Fruit fly (Drosophila melanogaster) whole organism, prepupa: ENCODE measurements around the gene IRSp53.

Experiments
- Blimp-1 ChIP-seq: fragments of 200-800 bp; sonication (Bioruptor generic); optimal IDR thresholded peaks from 3 replicates; lab custom pipeline; 2017; ENCODE audit warnings: missing biosample characterization, missing genetic modification characterization, mild to moderate bottlenecking, moderate library complexity, missing genetic modification reagents
- CG10631 ChIP-seq: fragments of 200-800 bp; sonication (Bioruptor generic); optimal IDR thresholded peaks from 2 replicates; lab custom pipeline; 2016; ENCODE audit warnings: missing biosample characterization, missing genetic modification characterization
- CG10669 ChIP-seq: fragments of 200-800 bp; sonication (Bioruptor generic); optimal IDR thresholded peaks from 3 replicates; lab custom pipeline; 2018; ENCODE audit warnings: missing biosample characterization, mild to moderate bottlenecking, missing genetic modification characterization, moderate library complexity
- CG11762 ChIP-seq: fragments of 200-800 bp; sonication (Bioruptor generic); optimal IDR thresholded peaks from 3 replicates; lab custom pipeline; 2016; ENCODE audit warnings: missing biosample characterization, missing genetic modification characterization; ENCODE audit not compliant: insufficient read depth
- CG11902 ChIP-seq: fragments of 200-800 bp; sonication (Bioruptor generic); optimal IDR thresholded peaks from 3 replicates; lab custom pipeline; 2016; ENCODE audit warnings: missing biosample characterization, missing genetic modification characterization
- CG1621 ChIP-seq: fragments of 200-800 bp; sonication (Bioruptor generic); optimal IDR thresholded peaks from 3 replicates; lab custom pipeline; 2018; ENCODE audit warnings: missing biosample characterization, mild to moderate bottlenecking, missing genetic modification characterization
- CG16779 ChIP-seq: fragments of 200-800 bp; sonication (Bioruptor generic); optimal IDR thresholded peaks from 3 replicates; lab custom pipeline; 2017; ENCODE audit warnings: missing biosample characterization, mild to moderate bottlenecking, missing genetic modification characterization
- CG34406 ChIP-seq: fragments of 200-800 bp; sonication (Bioruptor generic); optimal IDR thresholded peaks from 3 replicates; lab custom pipeline; 2016; ENCODE audit warnings: missing biosample characterization, missing genetic modification characterization
- CG3919 ChIP-seq: fragments of 200-800 bp; sonication (Bioruptor generic); optimal IDR thresholded peaks from 3 replicates; lab custom pipeline; 2016; ENCODE audit warnings: missing biosample characterization, missing genetic modification characterization
- CG4318 ChIP-seq: fragments of 200-800 bp; sonication (Bioruptor generic); optimal IDR thresholded peaks from 3 replicates; lab custom pipeline; 2017; ENCODE audit warnings: missing biosample characterization, mild to moderate bottlenecking, missing genetic modification characterization
- CG6163 ChIP-seq: fragments of 200-800 bp; sonication (Bioruptor generic); IDR thresholded peaks from 3 replicates; pipeline ENCODE4 v1.3.6; 2022; ENCODE audit warnings: missing biosample characterization, missing genetic modification characterization
- CG6276 ChIP-seq: fragments of 200-800 bp; sonication (Bioruptor generic); optimal IDR thresholded peaks from 2 replicates; lab custom pipeline; 2017; ENCODE audit warnings: missing biosample characterization, mild to moderate bottlenecking, missing genetic modification characterization
- CG6792 ChIP-seq: fragments of 200-800 bp; sonication (Bioruptor generic); optimal IDR thresholded peaks from 3 replicates; lab custom pipeline; 2016; ENCODE audit warnings: missing biosample characterization, missing genetic modification characterization
- CG6808 ChIP-seq: fragments of 200-800 bp; sonication (Bioruptor generic); optimal IDR thresholded peaks from 3 replicates; lab custom pipeline; 2017; ENCODE audit warnings: missing biosample characterization, missing genetic modification characterization, mild to moderate bottlenecking, moderate library complexity, missing genetic modification reagents
- CG6854 ChIP-seq: fragments of 200-800 bp; sonication (Bioruptor generic); optimal IDR thresholded peaks from 2 replicates; lab custom pipeline; 2017; ENCODE audit warnings: missing biosample characterization, mild to moderate bottlenecking, missing genetic modification characterization
- CG7368 ChIP-seq: fragments of 200-800 bp; sonication (Bioruptor generic); optimal IDR thresholded peaks from 3 replicates; lab custom pipeline; 2016; ENCODE audit warnings: missing biosample characterization, missing genetic modification characterization
- CG8119 ChIP-seq: fragments of 200-800 bp; sonication (Bioruptor generic); IDR thresholded peaks from 3 replicates; pipeline ENCODE4 v1.3.6; 2022; ENCODE audit warnings: missing biosample characterization, missing genetic modification characterization
- CG8319 ChIP-seq: fragments of 200-800 bp; sonication (Bioruptor generic); optimal IDR thresholded peaks from 3 replicates; lab custom pipeline; 2016; ENCODE audit warnings: missing biosample characterization, missing genetic modification characterization
- CG8632 ChIP-seq: fragments of 200-800 bp; sonication (Bioruptor generic); optimal IDR thresholded peaks from 3 replicates; lab custom pipeline; 2016; ENCODE audit warnings: missing biosample characterization, missing genetic modification characterization
- CG9139 ChIP-seq: fragments of 200-800 bp; sonication (Bioruptor generic); optimal IDR thresholded peaks from 3 replicates; lab custom pipeline; 2017; ENCODE audit warnings: missing biosample characterization, mild to moderate bottlenecking, missing genetic modification characterization
- Eip75B ChIP-seq: fragments of 200-800 bp; sonication (Bioruptor generic); optimal IDR thresholded peaks from 3 replicates; lab custom pipeline; 2016; ENCODE audit warnings: missing biosample characterization, missing genetic modification characterization
- Eip78C ChIP-seq: fragments of 200-800 bp; sonication (Bioruptor generic); peaks from one replicate; lab custom pipeline; 2016; ENCODE audit warnings: missing biosample characterization, missing genetic modification characterization
- Eip93F ChIP-seq: fragments of 200-800 bp; sonication (Bioruptor generic); optimal IDR thresholded peaks from 2 replicates; lab custom pipeline; 2016; ENCODE audit warnings: missing biosample characterization, mild to moderate bottlenecking, missing genetic modification characterization
- Ets21C ChIP-seq: fragments of 200-800 bp; sonication (Bioruptor generic); optimal IDR thresholded peaks from 3 replicates; lab custom pipeline; 2016; ENCODE audit warnings: missing biosample characterization, missing genetic modification characterization
- Ets96B ChIP-seq: fragments of 200-800 bp; optimal IDR thresholded peaks from 2 replicates; lab custom pipeline; 2019; ENCODE audit warnings: missing biosample characterization, mild to moderate bottlenecking, missing genetic modification characterization, moderate library complexity
- Gug ChIP-seq: fragments of 200-800 bp; sonication (Bioruptor generic); IDR thresholded peaks from 2 replicates; pipeline ENCODE4 v1.3.6; 2022; ENCODE audit warnings: missing biosample characterization, missing genetic modification characterization
- Hr38 ChIP-seq: sonication (Bioruptor generic); optimal IDR thresholded peaks from 2 replicates; lab custom pipeline; 2016; ENCODE audit warnings: missing biosample characterization, missing genetic modification characterization
- Hr39 ChIP-seq: fragments of 200-800 bp; sonication (Bioruptor generic); optimal IDR thresholded peaks from 2 replicates; lab custom pipeline; 2016; ENCODE audit warnings: missing biosample characterization, missing genetic modification characterization
- Hr4 ChIP-seq: fragments of 200-800 bp; sonication (Bioruptor generic); optimal IDR thresholded peaks from 3 replicates; lab custom pipeline; 2016; ENCODE audit warnings: missing biosample characterization, missing genetic modification characterization
- Met ChIP-seq: fragments of 200-800 bp; sonication (Bioruptor generic); optimal IDR thresholded peaks from 3 replicates; lab custom pipeline; 2016; ENCODE audit warnings: missing biosample characterization, missing genetic modification characterization
- OdsH ChIP-seq: fragments of 200-800 bp; sonication (Bioruptor generic); optimal IDR thresholded peaks from 3 replicates; lab custom pipeline; 2016; ENCODE audit warnings: missing biosample characterization, missing genetic modification characterization
- Smox ChIP-seq: fragments of 200-800 bp; sonication (Bioruptor generic); optimal IDR thresholded peaks from 3 replicates; lab custom pipeline; 2016; ENCODE audit warnings: missing biosample characterization, missing genetic modification characterization
- Sox102F ChIP-seq: fragments of 200-800 bp; sonication (Bioruptor generic); optimal IDR thresholded peaks from 2 replicates; lab custom pipeline; 2016; ENCODE audit warnings: missing biosample characterization, mild to moderate bottlenecking, missing genetic modification characterization
- Sox14 ChIP-seq: fragments of 200-800 bp; sonication (Bioruptor generic); optimal IDR thresholded peaks from 3 replicates; lab custom pipeline; 2016; ENCODE audit warnings: missing biosample characterization, missing genetic modification characterization
- Sox15 ChIP-seq: fragments of 200-800 bp; sonication (Bioruptor generic); optimal IDR thresholded peaks from 3 replicates; lab custom pipeline; 2016; ENCODE audit warnings: missing biosample characterization, missing genetic modification characterization
- achi ChIP-seq: fragments of 200-800 bp; sonication (Bioruptor generic); optimal IDR thresholded peaks from 3 replicates; lab custom pipeline; 2016; ENCODE audit warnings: missing biosample characterization, missing genetic modification characterization
- acj6 ChIP-seq: fragments of 200-800 bp; sonication (Bioruptor generic); optimal IDR thresholded peaks from 3 replicates; lab custom pipeline; 2016; ENCODE audit warnings: missing biosample characterization, missing genetic modification characterization
- cyc ChIP-seq: fragments of 200-800 bp; sonication (Bioruptor generic); optimal IDR thresholded peaks from 3 replicates; lab custom pipeline; 2016; ENCODE audit warnings: missing biosample characterization, missing genetic modification characterization
- dac ChIP-seq: fragments of 200-800 bp; sonication (Bioruptor generic); optimal IDR thresholded peaks from 2 replicates; lab custom pipeline; 2017; ENCODE audit warnings: missing biosample characterization, mild to moderate bottlenecking, missing genetic modification characterization
- dsx ChIP-seq: fragments of 200-800 bp; optimal IDR thresholded peaks from 3 replicates; lab custom pipeline; 2019; ENCODE audit warnings: missing biosample characterization, mild to moderate bottlenecking, missing genetic modification characterization, moderate library complexity; ENCODE audit not compliant: poor library complexity, severe bottlenecking
- eg ChIP-seq: fragments of 200-800 bp; sonication (Bioruptor generic); IDR thresholded peaks from 3 replicates; pipeline ENCODE4 v1.3.6; 2022; ENCODE audit warnings: missing biosample characterization, missing genetic modification characterization
- fd59A ChIP-seq: fragments of 200-800 bp; sonication (Bioruptor generic); optimal IDR thresholded peaks from 2 replicates; lab custom pipeline; 2017; ENCODE audit warnings: missing biosample characterization, mild to moderate bottlenecking, missing genetic modification characterization, missing genetic modification reagents
- fd85E ChIP-seq: fragments of 200-800 bp; sonication (Bioruptor generic); optimal IDR thresholded peaks from 3 replicates; lab custom pipeline; 2016; ENCODE audit warnings: missing biosample characterization, missing genetic modification characterization
- fkh ChIP-seq: fragments of 200-800 bp; sonication (Bioruptor generic); optimal IDR thresholded peaks from 3 replicates; lab custom pipeline; 2017; ENCODE audit warnings: missing biosample characterization, mild to moderate bottlenecking, missing genetic modification characterization, moderate library complexity
- lz ChIP-seq: fragments of 200-800 bp; sonication (Bioruptor generic); optimal IDR thresholded peaks from 3 replicates; lab custom pipeline; 2016; ENCODE audit warnings: missing biosample characterization, missing genetic modification characterization
- net ChIP-seq: fragments of 200-800 bp; sonication (Bioruptor generic); optimal IDR thresholded peaks from 3 replicates; lab custom pipeline; 2016; ENCODE audit warnings: missing biosample characterization, missing genetic modification characterization
- spab ChIP-seq: fragments of 200-800 bp; sonication (Bioruptor generic); optimal IDR thresholded peaks from 2 replicates; lab custom pipeline; 2017; ENCODE audit warnings: missing biosample characterization, mild to moderate bottlenecking, missing genetic modification characterization, missing genetic modification reagents
- ss ChIP-seq, 2 experiments: fragments of 200-800 bp; sonication (Bioruptor generic); optimal IDR thresholded peaks; 2 replicates in 1 of 2; 3 replicates in 1 of 2; lab custom pipeline; 2017 to 2018; ENCODE audit warnings: mild to moderate bottlenecking in 2 of 2, missing biosample characterization in 2 of 2, missing genetic modification characterization in 2 of 2, moderate library complexity in 1 of 2
- svp ChIP-seq: fragments of 200-800 bp; sonication (Bioruptor generic); peaks from one replicate; lab custom pipeline; 2016; ENCODE audit warnings: missing biosample characterization, missing genetic modification characterization
- topi ChIP-seq: fragments of 200-800 bp; sonication (Bioruptor generic); optimal IDR thresholded peaks from 3 replicates; lab custom pipeline; 2016; ENCODE audit warnings: missing biosample characterization, missing genetic modification characterization
- vri ChIP-seq: fragments of 200-800 bp; sonication (Bioruptor generic); optimal IDR thresholded peaks from 3 replicates; lab custom pipeline; 2016; ENCODE audit warnings: missing biosample characterization, mild to moderate bottlenecking, missing genetic modification characterization

The IRSp53 gene

DNA sequence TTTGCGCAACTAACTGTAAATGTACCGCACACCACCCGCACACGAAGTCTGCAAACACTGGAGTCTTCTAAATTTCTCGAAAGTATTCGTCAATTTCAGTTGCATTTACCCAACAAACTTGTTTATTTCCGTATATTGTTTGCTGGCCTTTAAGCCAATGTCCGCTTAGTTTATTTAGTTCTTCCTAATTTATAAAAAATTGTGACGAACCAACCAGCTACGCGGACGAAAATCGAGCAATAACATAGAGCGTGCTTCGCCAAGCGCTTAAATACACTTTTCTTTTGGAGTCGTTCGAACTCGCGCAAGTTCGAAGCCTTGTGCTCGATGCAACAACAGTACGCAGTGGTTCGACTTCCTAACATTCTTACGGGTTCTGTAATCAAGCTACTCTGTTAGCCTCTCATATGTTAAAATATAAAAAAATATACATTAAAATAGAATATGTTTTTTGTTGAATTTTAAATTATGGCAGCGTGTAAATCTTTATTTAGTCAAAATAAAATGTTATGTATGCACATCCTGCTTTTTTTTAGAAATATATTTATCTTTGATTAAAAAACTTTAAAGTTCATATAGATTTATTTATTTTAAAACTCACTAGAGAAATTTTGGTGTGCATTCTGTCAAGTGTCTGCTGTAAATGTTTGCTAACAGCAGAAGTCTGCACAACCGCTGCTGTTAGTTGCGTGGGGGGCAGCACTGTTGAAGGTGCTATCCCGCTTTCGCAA lies 61.6 kb downstream of the IRSp53 start, which contains the start of gene GlcAT-P:
GlcAT-P (minus strand) TSS at position 246 of the 731 bp plus-strand sequence.
- TF ChIP-seq CG34406, result peak; percentile 51
- TF ChIP-seq Ets21C (GFP tag; lab: Kevin White, UChicago), result no peak
- peak; percentile 70 for TF ChIP-seq svp (GFP tag; lab: Kevin White, UChicago)
- peak; percentile 50 for TF ChIP-seq Met
- peak; percentile 34 for TF ChIP-seq CG6808 (GFP tag; lab: Kevin White, UChicago)
- no peak for TF ChIP-seq Sox102F (GFP tag; lab: Kevin White, UChicago)
- peak; percentile 63 for TF ChIP-seq acj6 (GFP tag; lab: Kevin White, UChicago)
- TF ChIP-seq eg, result peak; percentile 84
- TF ChIP-seq Hr38 (GFP tag; lab: Kevin White, UChicago), result no peak
- peak; percentile 32 for TF ChIP-seq CG11762 (GFP tag; lab: Kevin White, UChicago)
- TF ChIP-seq achi (GFP tag; lab: Kevin White, UChicago), result peak; percentile 60
- no peak for TF ChIP-seq Blimp-1 (GFP tag; lab: Kevin White, UChicago)
- no peak for TF ChIP-seq spab (GFP tag; lab: Kevin White, UChicago)
- TF ChIP-seq Smox, result peak; percentile 39
- TF ChIP-seq ss (GFP tag; optimal IDR thresholded peaks at IDR 0.05; lab: Kevin White, UChicago), result peak in 1 of 2 experiments; percentile 1
- TF ChIP-seq dsx (GFP tag; lab: Kevin White, UChicago), result peak; percentile 72
- TF ChIP-seq vri (GFP tag; lab: Kevin White, UChicago), result no peak
- TF ChIP-seq fd59A, result no peak
- no peak for TF ChIP-seq CG7368
- peak; percentile 28 for TF ChIP-seq Hr4 (GFP tag; lab: Kevin White, UChicago)
- TF ChIP-seq Sox15 (GFP tag; lab: Kevin White, UChicago), result no peak
- TF ChIP-seq CG10631 (GFP tag; lab: Kevin White, UChicago), result peak; percentile 72
- TF ChIP-seq CG8632 (GFP tag; lab: Kevin White, UChicago), result peak; percentile 43
- TF ChIP-seq CG3919 (GFP tag; lab: Kevin White, UChicago), result peak; percentile 61
- peak; percentile 23 for TF ChIP-seq CG4318 (GFP tag; lab: Kevin White, UChicago)
- peak; percentile 1 for TF ChIP-seq Sox14 (GFP tag; lab: Kevin White, UChicago)
- peak; percentile 89 for TF ChIP-seq CG8119 (GFP tag; lab: Robert Waterston, UW)
- TF ChIP-seq Eip93F (GFP tag; lab: Kevin White, UChicago), result no peak
- TF ChIP-seq CG10669 (GFP tag; lab: Kevin White, UChicago), result peak; percentile 46
- TF ChIP-seq dac (GFP tag; lab: Kevin White, UChicago), result no peak
- TF ChIP-seq CG6163, result no peak
- TF ChIP-seq CG16779 (tag; lab: Kevin White, UChicago), result peak; percentile 6
- peak; percentile 62 for TF ChIP-seq OdsH (GFP tag; lab: Kevin White, UChicago)
- TF ChIP-seq lz (GFP tag; lab: Kevin White, UChicago), result peak; percentile 13
- TF ChIP-seq CG6276 (GFP tag; lab: Kevin White, UChicago), result peak; percentile 25
- TF ChIP-seq Ets96B (tag; lab: Kevin White, UChicago), result peak; percentile 77
- TF ChIP-seq Gug (GFP tag; lab: Robert Waterston, UW), result peak; percentile 74
- TF ChIP-seq Hr39 (GFP tag; lab: Kevin White, UChicago), result no peak
- TF ChIP-seq net (GFP tag; lab: Kevin White, UChicago), result peak; percentile 40
- peak; percentile 80 for TF ChIP-seq Eip78C (GFP tag; lab: Kevin White, UChicago)
- peak; percentile 31 for TF ChIP-seq Eip75B
- TF ChIP-seq CG8319 (GFP tag; lab: Kevin White, UChicago), result no peak
- TF ChIP-seq CG6792, result peak; percentile 69
- no peak for TF ChIP-seq CG9139
- peak; percentile 22 for TF ChIP-seq topi (GFP tag; lab: Kevin White, UChicago)
- no peak for TF ChIP-seq CG1621
- TF ChIP-seq CG11902, result no peak
- TF ChIP-seq fkh (GFP tag; lab: Kevin White, UChicago), result no peak
- no peak for TF ChIP-seq CG6854 (GFP tag; lab: Kevin White, UChicago)
- peak; percentile 33 for TF ChIP-seq cyc (GFP tag; lab: Kevin White, UChicago)
- no peak for TF ChIP-seq fd85E (GFP tag; lab: Kevin White, UChicago)
